Worm (Caenorhabditis elegans): ENCODE results near the gene D1054.9.
A peak's percentile ranks its signal among the peaks of the same experiment; 100 is the strongest.

DNA sequence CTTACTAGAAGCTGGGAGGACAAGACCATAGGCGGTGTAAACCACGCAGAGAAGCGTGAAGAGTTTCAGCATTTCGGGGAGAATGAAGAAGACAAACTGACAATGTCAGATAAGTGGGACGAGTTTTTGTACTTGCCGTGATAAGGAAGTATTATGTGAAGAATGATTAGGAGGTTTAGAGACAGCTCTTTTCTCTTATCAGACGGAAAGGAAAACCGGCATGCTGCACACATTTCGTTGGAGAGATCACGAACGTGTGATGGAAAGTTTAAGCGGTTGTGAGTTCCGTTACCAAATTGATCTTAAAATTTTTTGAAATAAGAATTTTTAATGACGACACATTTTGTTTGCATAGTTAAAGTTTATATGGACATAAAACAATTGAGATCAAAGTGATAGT lies 40.2 kb downstream of the D1054.9 start, which contains the start of gene F28H7.3:
- TF ChIP-seq lsy-2 (tag; optimal IDR thresholded peaks at IDR 0.05) (no peak), egl-27 (tag; optimal IDR thresholded peaks at IDR 0.05) (no peak), ztf-4 (tag; optimal IDR thresholded peaks at IDR 0.05) (no peak), unc-39 (tag; optimal IDR thresholded peaks at IDR 0.05) (no peak), nhr-11 (tag; optimal IDR thresholded peaks at IDR 0.05) (no peak), mdl-1 (tag; optimal IDR thresholded peaks at IDR 0.05) (no peak), fos-1 (tag; optimal IDR thresholded peaks at IDR 0.05) (peak; percentile 71), nhr-25 (tag; optimal IDR thresholded peaks at IDR 0.05) (no peak)
